Worm (Caenorhabditis elegans) whole organism, mixed stage, embryonic: Measurements from ENCODE around the gene mtch-1.

Experiments
- ham-2 ChIP-seq: fragments of 200-800 bp; sonication (Bioruptor generic); optimal IDR thresholded peaks from 2 replicates; lab custom pipeline; 2018; ENCODE audit warnings: mild to moderate bottlenecking, missing genetic modification characterization, missing compliant biosample characterization
- hlh-1 ChIP-seq: fragments of 150-350 bp; optimal IDR thresholded peaks from 2 replicates; lab custom pipeline; 2014; ENCODE audit warnings: missing biosample characterization, missing genetic modification reagents, missing genetic modification characterization
- lin-13 ChIP-seq: fragments of 150-350 bp; optimal IDR thresholded peaks from 2 replicates; lab custom pipeline; 2014; ENCODE audit warnings: missing biosample characterization, missing genetic modification characterization
- lsy-2 ChIP-seq: fragments of 150-350 bp; optimal IDR thresholded peaks from 2 replicates; lab custom pipeline; 2014; ENCODE audit warnings: missing biosample characterization, missing genetic modification characterization
- nhr-12 ChIP-seq: fragments of 150-350 bp; optimal IDR thresholded peaks from 2 replicates; lab custom pipeline; 2014; ENCODE audit warnings: missing biosample characterization, missing genetic modification characterization
- nhr-237 ChIP-seq: fragments of 150-350 bp; optimal IDR thresholded peaks from 2 replicates; lab custom pipeline; 2014; ENCODE audit warnings: missing biosample characterization, missing genetic modification characterization
- nhr-28 ChIP-seq: fragments of 150-350 bp; optimal IDR thresholded peaks from 2 replicates; lab custom pipeline; 2014; ENCODE audit warnings: missing biosample characterization, missing genetic modification characterization
- nhr-76 ChIP-seq: sonication (generic microtip); optimal IDR thresholded peaks from 2 replicates; lab custom pipeline; 2017; ENCODE audit warnings: missing biosample characterization, missing genetic modification characterization
- pha-4 ChIP-seq: fragments of 150-350 bp; optimal IDR thresholded peaks from 2 replicates; lab custom pipeline; 2018; ENCODE audit warnings: missing biosample characterization, missing genetic modification reagents, missing genetic modification characterization
- snpc-4 ChIP-seq: fragments of 150-350 bp; optimal IDR thresholded peaks from 2 replicates; lab custom pipeline; 2014; ENCODE audit warnings: missing biosample characterization, missing genetic modification characterization
- unc-120 ChIP-seq: sonication (generic microtip); optimal IDR thresholded peaks from 2 replicates; lab custom pipeline; 2017; ENCODE audit warnings: missing genetic modification characterization, missing compliant biosample characterization; ENCODE audit not compliant: poor library complexity, severe bottlenecking
- unc-39 ChIP-seq: fragments of 150-350 bp; optimal IDR thresholded peaks from 2 replicates; lab custom pipeline; 2014; ENCODE audit warnings: missing biosample characterization, missing genetic modification characterization
- ztf-11 ChIP-seq: fragments of 150-350 bp; optimal IDR thresholded peaks from 2 replicates; lab custom pipeline; 2014; ENCODE audit warnings: missing biosample characterization, missing genetic modification characterization

- TF ChIP-seq ztf-11 (no peak), unc-39 (no peak), nhr-12 (tag; lab: Kevin White, UChicago) (no peak), snpc-4 (no peak), nhr-76 (no peak), lsy-2 (tag; lab: Kevin White, UChicago) (no peak), ham-2 (GFP tag; lab: Kevin White, UChicago) (no peak), nhr-28 (no peak), pha-4 (tag; lab: Kevin White, UChicago) (no peak), lin-13 (tag; lab: Kevin White, UChicago) (no peak), hlh-1 (tag; lab: Kevin White, UChicago) (no peak), nhr-237 (no peak), unc-120 (tag; lab: Kevin White, UChicago) (no peak)
These were observed 20.7 kb upstream of the mtch-1 start, which contains the start of gene bath-44 for ce11 chrII:7394690-7395054.
